Fruit fly (Drosophila melanogaster) whole organism: ENCODE results near the gene ATP8B.

ENCODE experiments used
- CG8478 ChIP-seq: fragments of >200 bp; optimal IDR thresholded peaks from 2 replicates; lab custom pipeline; 2018; ENCODE audit warnings: inconsistent platforms
- Dll ChIP-seq: fragments of >200 bp; optimal IDR thresholded peaks from 2 replicates; lab custom pipeline; 2017
- EcR ChIP-seq, 2 experiments: fragments of >200 bp; optimal IDR thresholded peaks; 2 replicates each; lab custom pipeline; 2017; ENCODE audit warnings: missing biosample characterization in 2 of 2, missing genetic modification characterization in 2 of 2, missing genetic modification reagents in 2 of 2
- pan ChIP-seq: fragments of >200 bp; optimal IDR thresholded peaks from 2 replicates; lab custom pipeline; 2017
- psq ChIP-seq: fragments of >200 bp; optimal IDR thresholded peaks from 2 replicates; lab custom pipeline; 2017
- usp ChIP-seq: fragments of >200 bp; optimal IDR thresholded peaks from 2 replicates; lab custom pipeline; 2017; ENCODE audit warnings: missing biosample characterization, missing genetic modification characterization, mixed read lengths

ATP8B gene

DNA sequence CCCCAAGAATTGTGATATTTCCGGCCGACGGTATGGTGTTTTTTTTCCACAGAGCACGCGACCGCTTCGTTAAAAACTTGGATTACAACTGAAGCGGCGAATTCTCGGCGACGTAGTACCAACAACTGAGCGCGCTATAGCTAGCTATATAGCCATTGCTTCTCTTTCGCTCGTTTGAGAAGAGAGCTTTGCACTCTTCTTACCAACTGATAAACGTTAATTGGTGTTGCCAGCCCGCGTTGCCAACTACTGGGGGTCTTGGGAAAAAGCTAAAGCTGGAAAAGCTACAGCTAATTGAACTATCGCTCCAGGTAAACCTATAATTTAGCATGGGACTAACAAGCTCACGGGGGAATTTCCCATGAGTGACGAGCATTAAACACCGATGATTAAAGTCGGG is at the start of gene ATP8B:
Gene ATP8B (minus strand): TSS at position 64 of the 400 bp plus-strand sequence.
- TF ChIP-seq pan (lab: Kevin White, UChicago), result no peak

DNA sequence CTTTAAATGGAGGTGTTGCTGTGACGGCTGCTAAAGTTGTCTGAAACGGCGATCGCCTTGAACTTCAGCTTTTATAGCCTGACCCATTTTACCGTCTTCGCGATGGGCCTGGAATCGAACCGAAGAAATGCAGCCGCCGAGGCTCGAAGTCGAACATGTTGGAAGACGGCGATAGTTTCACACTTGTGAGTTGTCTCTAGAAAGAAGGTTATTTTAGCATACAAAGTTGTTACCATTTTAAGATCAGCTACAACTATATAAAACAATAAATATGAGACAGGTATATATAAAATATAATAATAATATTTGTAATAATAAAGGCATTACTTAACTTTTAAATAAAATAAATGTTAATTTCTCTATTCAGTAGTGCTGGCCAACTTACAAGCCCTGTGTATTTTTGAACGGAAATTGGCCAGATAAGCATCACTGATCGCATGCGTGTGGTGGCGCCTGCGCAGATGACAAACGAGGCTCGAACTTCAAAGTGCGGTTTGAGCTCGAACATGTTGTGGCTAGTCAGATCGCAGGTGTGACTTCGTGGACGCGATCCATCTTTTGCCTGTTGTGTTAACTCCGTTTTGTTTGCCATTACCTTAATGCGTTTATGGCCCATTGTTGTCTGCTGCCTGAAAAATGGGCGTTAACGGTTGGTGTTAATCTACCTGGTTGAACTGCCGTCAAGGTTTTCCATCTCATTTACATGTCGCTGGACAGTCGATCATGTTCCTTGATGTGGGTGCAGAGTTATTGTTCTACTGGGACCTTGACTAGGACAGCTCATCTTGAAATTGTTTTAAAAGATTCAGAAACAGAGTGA is 37.9 kb upstream of the ATP8B start, which contains the start of gene CG4702:
Gene CG4702 (minus strand): TSS at position 51 of the 820 bp plus-strand sequence.
- no peak for TF ChIP-seq usp
- TF ChIP-seq psq (lab: Kevin White, UChicago), result no peak
- TF ChIP-seq EcR (GFP tag; optimal IDR thresholded peaks at IDR 0.05; lab: Kevin White, UChicago), result no peak
- TF ChIP-seq CG8478 (lab: Kevin White, UChicago), result no peak
- TF ChIP-seq Dll (lab: Kevin White, UChicago), result no peak
- TF ChIP-seq pan (lab: Kevin White, UChicago), result no peak

DNA sequence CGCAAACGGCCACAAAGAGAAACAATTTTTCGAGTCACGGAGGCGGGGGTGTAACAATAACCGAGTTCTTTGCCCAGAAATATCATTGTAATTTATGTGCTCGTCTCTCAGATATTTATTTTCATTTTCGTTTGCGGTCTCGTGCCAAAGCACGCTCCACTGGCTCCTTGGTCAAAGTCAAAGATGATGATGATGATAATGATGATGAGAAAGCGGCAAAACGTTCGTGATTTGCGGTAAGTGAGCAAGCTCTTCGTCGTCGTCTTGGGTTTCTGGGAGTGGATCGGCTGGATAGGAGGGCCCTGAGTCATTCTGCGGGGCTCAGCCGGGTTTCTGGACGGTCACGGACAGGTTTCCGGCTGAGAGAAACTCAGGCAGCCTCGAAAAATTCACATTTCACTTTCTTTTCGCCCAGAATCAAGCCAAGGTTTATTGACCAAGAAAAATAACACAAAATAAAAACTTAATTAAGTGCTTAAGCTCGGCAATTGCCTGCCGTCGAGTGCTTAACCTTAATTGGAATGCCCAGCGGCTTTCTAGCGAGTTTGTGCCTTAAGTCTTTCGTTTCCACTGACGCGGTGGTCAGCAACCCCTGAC is 35.1 kb upstream of the ATP8B start:
- TF ChIP-seq Dll (lab: Kevin White, UChicago), result no peak
- no peak for TF ChIP-seq usp
- no peak for TF ChIP-seq pan (lab: Kevin White, UChicago)

DNA sequence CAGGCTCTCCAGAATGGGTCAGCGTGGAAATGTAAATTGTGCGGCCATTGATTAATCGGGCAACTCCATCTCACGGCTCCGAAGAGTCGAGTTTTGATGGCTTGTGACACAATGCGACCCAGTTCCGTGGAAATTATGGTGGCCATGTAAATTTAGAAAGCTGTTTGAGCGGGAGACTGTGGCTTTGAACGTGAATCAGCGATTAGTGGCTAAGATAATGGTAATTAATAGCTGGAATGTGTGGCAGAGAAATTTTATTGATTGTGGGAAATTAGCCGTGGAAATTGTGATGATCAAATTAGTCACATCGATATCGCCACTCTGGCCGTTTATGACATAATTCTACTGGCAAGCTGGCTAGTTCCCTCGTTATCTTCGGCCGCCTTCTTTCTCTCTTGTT is 34.4 kb upstream of the ATP8B start:
- TF ChIP-seq Dll (lab: Kevin White, UChicago) (no peak), EcR (GFP tag; optimal IDR thresholded peaks at IDR 0.05; lab: Kevin White, UChicago) (no peak), pan (lab: Kevin White, UChicago) (no peak), psq (lab: Kevin White, UChicago) (no peak), usp (no peak), CG8478 (lab: Kevin White, UChicago) (no peak)

DNA sequence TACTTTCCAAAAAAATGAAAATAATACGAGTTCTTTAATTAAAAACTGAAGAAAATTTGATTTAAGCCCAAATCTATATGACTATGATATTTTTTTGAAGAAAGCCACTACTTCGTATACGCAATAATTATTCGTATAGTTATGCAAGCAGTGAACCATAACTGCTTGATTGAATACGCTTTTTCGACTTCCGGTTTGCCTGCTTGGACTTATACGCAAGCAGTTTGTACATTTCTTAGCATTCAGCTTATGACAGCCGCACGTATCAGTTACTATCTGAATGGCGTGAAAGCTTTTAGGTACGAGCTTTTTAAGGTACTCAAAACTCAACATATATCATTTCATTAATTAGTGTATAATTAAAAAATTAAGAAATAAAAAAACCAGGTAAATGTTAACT is 30.7 kb upstream of the ATP8B start:
- TF ChIP-seq pan (lab: Kevin White, UChicago) (no peak), EcR (GFP tag; optimal IDR thresholded peaks at IDR 0.05; lab: Kevin White, UChicago) (no peak), psq (lab: Kevin White, UChicago) (no peak)

DNA sequence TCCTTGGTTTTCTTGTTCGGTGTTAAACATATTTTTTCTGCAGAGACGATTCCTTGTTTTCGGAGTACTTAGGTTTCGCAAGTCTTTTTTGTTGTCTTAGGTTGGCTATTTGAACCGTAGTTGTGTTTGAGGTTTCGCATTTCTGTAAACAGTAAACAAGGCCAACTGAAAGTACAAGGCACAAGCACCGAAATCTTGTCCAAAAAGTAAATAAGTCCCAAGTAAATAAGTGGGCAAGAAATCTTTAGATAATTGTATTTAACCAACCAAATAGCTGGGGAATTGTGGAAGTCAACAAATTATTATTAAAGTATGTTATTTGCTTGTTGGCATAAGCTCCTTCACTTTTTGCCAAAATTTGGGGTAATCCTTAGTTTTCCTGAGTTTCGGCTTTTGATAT is 23.3 kb upstream of the ATP8B start:
- TF ChIP-seq Dll (lab: Kevin White, UChicago) (no peak), CG8478 (lab: Kevin White, UChicago) (no peak), psq (lab: Kevin White, UChicago) (no peak), usp (no peak), pan (lab: Kevin White, UChicago) (no peak), EcR (GFP tag; optimal IDR thresholded peaks at IDR 0.05; lab: Kevin White, UChicago) (no peak)

DNA sequence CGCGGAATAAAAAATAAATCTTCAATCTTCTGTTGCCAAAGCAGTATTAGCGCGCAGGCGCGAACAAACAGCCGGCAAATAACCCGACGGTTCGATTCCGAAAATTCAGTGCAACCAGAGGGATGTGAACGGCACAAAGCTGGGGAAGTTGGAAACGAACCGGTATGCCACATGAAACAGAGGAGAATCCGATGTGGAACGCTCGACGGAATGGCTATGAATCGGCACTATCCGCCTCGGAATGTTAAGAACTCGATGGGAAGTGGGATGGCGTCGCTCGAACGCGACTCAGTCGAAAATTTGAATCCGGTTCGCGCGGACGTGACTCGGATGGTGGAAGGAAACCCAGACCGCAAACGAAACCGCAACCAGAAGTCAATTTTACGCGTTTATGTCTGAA is 4.2 kb upstream of the ATP8B start, which contains the start of gene dpr17:
Gene dpr17 (plus strand): TSS at position 289 of the 400 bp plus-strand sequence.
- TF ChIP-seq Dll (lab: Kevin White, UChicago) (no peak), EcR (GFP tag; optimal IDR thresholded peaks at IDR 0.05; lab: Kevin White, UChicago) (no peak), pan (lab: Kevin White, UChicago) (no peak), usp (no peak), psq (lab: Kevin White, UChicago) (no peak), CG8478 (lab: Kevin White, UChicago) (no peak)

DNA sequence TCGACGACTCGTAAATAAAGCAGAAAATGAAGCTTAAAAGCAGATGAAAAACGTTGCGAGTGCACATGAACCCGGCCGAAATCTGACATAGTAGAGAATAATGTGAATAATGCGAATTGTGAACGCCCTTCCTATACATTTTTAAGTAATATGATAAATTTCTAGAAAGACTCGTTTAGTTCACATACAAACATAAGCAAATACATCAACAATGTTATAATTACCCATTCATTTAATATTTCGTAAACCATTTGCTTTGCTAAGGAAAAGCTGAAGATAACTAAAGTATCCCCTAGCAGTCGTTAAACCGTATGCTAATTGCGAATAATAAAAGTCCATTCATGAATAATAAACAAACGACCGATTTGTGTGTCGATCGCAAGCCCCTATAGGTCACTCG is 6.9 kb downstream of the ATP8B start:
- TF ChIP-seq usp (no peak), pan (lab: Kevin White, UChicago) (no peak), Dll (lab: Kevin White, UChicago) (no peak), psq (lab: Kevin White, UChicago) (no peak), CG8478 (lab: Kevin White, UChicago) (no peak), EcR (GFP tag; optimal IDR thresholded peaks at IDR 0.05; lab: Kevin White, UChicago) (no peak)

DNA sequence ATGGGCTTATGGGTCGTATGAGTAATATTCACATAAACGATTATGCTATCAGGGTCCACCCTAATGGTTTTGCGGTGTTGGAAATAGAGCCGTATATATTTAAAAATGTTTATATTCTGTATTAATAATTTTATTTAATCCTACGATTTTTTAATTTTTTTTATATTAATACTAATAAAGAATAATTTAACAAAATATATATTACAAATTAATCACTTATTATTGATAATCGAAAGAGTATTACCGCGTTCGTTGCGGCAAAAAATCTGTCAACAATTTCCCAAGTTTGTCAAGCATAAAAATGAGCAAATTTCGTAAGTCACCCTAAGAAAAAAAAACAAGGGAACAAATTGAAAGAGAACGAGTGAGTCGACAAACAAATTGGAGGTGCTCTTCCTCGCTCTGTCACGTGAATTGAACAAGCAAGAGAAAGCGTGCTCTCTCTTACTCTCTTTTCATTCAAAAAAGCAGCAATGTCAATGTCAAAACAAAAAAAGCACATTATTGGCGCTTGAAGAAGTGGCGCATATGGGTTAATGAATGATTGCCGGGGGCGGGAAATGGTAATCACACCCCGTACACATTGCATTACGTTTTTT is 9.9 kb downstream of the ATP8B start:
- TF ChIP-seq psq (lab: Kevin White, UChicago), result no peak
- TF ChIP-seq CG8478 (lab: Kevin White, UChicago), result no peak

DNA sequence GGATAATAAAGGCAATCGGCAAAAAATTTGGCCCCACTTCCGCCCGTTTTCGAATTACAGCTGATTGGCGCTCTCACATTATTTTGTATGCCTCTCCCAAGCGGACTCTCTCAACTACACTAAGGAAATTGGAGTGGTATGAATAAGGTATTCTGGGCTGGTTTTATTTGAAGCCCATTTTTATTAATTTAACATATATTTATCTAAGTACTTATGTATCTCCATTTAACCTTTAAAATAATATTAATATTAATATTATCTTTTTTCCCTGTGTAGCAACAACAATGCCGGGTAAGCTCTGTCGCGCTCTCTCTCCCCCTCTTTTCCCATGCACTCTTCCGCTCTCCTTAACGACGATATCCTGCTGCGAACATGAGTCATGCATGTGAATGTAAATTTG is 11.5 kb downstream of the ATP8B start:
- no peak for TF ChIP-seq CG8478 (lab: Kevin White, UChicago)
- TF ChIP-seq psq (lab: Kevin White, UChicago), result no peak
- TF ChIP-seq Dll (lab: Kevin White, UChicago), result no peak
- no peak for TF ChIP-seq pan (lab: Kevin White, UChicago)
- no peak for TF ChIP-seq EcR (GFP tag; optimal IDR thresholded peaks at IDR 0.05; lab: Kevin White, UChicago)

DNA sequence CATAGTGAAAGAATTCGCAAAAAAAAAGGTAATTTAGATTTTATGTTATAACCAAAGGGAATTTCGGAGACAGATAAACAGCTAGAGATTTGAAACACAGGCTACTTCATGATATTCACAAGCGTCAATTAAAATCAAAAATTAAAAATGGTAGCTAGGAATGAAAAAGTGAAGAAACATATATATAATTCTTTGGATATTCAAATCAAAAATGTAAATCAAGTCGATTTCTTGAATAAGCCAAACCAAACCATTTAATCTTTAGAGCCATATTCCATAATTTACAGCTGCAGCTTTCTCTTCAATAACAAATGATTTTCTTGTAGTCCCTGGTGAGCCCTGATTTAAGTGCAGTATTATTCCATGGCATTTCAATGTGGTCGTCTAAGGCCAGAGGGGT is 27.6 kb downstream of the ATP8B start, which contains the start of gene CG14740:
Gene CG14740 (minus strand): TSS at position 101 of the 400 bp plus-strand sequence.
- TF ChIP-seq pan (lab: Kevin White, UChicago), result no peak
- no peak for TF ChIP-seq Dll (lab: Kevin White, UChicago)
- no peak for TF ChIP-seq EcR (GFP tag; optimal IDR thresholded peaks at IDR 0.05; lab: Kevin White, UChicago)
- TF ChIP-seq CG8478 (lab: Kevin White, UChicago), result no peak
- TF ChIP-seq usp, result no peak
- no peak for TF ChIP-seq psq (lab: Kevin White, UChicago)

DNA sequence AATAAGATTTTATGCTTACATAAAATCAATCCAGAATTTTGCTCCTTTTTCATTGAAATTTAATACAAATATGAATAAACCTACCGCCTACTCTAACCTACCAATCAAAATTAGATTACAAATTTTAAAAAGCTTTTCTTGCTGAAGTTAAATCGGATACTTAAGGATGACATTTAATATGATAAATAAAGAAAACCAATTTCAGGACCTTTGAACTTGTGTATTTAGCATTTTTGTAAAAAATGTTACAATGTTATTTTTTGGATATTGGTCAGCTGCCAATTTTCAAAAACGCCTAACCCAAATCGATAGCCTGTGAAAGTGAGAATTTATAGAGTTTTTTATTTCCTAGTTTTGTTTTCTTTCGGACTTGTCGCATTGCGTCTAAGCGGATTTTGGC is 41.3 kb downstream of the ATP8B start, which contains the start of gene CG14739:
Gene CG14739 (minus strand): TSS at position 101 of the 400 bp plus-strand sequence.
- no peak for TF ChIP-seq EcR (GFP tag; optimal IDR thresholded peaks at IDR 0.05; lab: Kevin White, UChicago)
- TF ChIP-seq pan (lab: Kevin White, UChicago), result no peak
- TF ChIP-seq psq (lab: Kevin White, UChicago), result no peak
- TF ChIP-seq usp, result no peak
- no peak for TF ChIP-seq CG8478 (lab: Kevin White, UChicago)
- TF ChIP-seq Dll (lab: Kevin White, UChicago), result no peak
